Worm (Caenorhabditis elegans): ENCODE results near the gene F16G10.13.

ce11 chrII:2383334-2383733 is 12.4 kb downstream of the F16G10.13 start, which contains the start of gene F16G10.8:
- TF ChIP-seq blmp-1 (tag; optimal IDR thresholded peaks at IDR 0.05) (no peak), ces-1 (GFP tag; optimal IDR thresholded peaks at IDR 0.05) (no peak), unc-62 (GFP tag; optimal IDR thresholded peaks at IDR 0.05) (no peak)

All from whole organism, mixed stage, embryonic.